Fruit fly (Drosophila melanogaster): ENCODE measurements around the gene CG8870.

Gene CG8870

dm6 chr3R:13379675-13380074 is at the start of gene CG8870, which contains the start of gene CG9813:
TSS of gene CG8870 (plus strand) at chr3R:13379842.
TSS of gene CG9813 (minus strand) at chr3R:13379775.
- TF ChIP-seq CG8478 (optimal IDR thresholded peaks at IDR 0.05): no peak
- TF ChIP-seq CTCF (optimal IDR thresholded peaks at IDR 0.05): no peak

- TF ChIP-seq CG8478 (optimal IDR thresholded peaks at IDR 0.05) (no peak), CTCF (optimal IDR thresholded peaks at IDR 0.05) (no peak)
These were observed 46.6 kb upstream of the CG8870 start for dm6 chr3R:13333031-13333430.

dm6 chr3R:13334007-13334406 is 45.6 kb upstream of the CG8870 start, which contains the start of gene PK2-R2:
TSS of gene PK2-R2 (minus strand) at chr3R:13334166.
- TF ChIP-seq CG8478 (optimal IDR thresholded peaks at IDR 0.05): no peak
- no peak for TF ChIP-seq CTCF (optimal IDR thresholded peaks at IDR 0.05)

dm6 chr3R:13338030-13338429 is 41.6 kb upstream of the CG8870 start, which contains the start of gene PK2-R1:
TSS of gene PK2-R1 (plus strand) at chr3R:13338330.
- TF ChIP-seq CG8478 (optimal IDR thresholded peaks at IDR 0.05) (no peak), CTCF (optimal IDR thresholded peaks at IDR 0.05) (no peak)

dm6 chr3R:13353373-13353772 is 26.3 kb upstream of the CG8870 start, which contains the start of gene mthl12:
TSS of gene mthl12 (plus strand) at chr3R:13353673.
- no peak for TF ChIP-seq CTCF (optimal IDR thresholded peaks at IDR 0.05)
- TF ChIP-seq CG8478 (optimal IDR thresholded peaks at IDR 0.05): no peak

dm6 chr3R:13356960-13357359 is 22.7 kb upstream of the CG8870 start:
- TF ChIP-seq CTCF (optimal IDR thresholded peaks at IDR 0.05): no peak
- no peak for TF ChIP-seq CG8478 (optimal IDR thresholded peaks at IDR 0.05)

- TF ChIP-seq CG8478 (optimal IDR thresholded peaks at IDR 0.05) (no peak), CTCF (optimal IDR thresholded peaks at IDR 0.05) (no peak)
These were observed 19.5 kb upstream of the CG8870 start for dm6 chr3R:13360108-13360507.

- TF ChIP-seq CG8478 (optimal IDR thresholded peaks at IDR 0.05) (no peak), CTCF (optimal IDR thresholded peaks at IDR 0.05) (no peak)
These were observed 16.2 kb upstream of the CG8870 start for dm6 chr3R:13363347-13363994.

- TF ChIP-seq CG8478 (optimal IDR thresholded peaks at IDR 0.05) (no peak), CTCF (optimal IDR thresholded peaks at IDR 0.05) (no peak)
These were observed 15.2 kb upstream of the CG8870 start, which contains the start of gene Dic1 for dm6 chr3R:13364175-13365174. TSS of gene Dic1 (plus strand) at chr3R:13364938.

dm6 chr3R:13365665-13366414 is 13.8 kb upstream of the CG8870 start:
- TF ChIP-seq CTCF (optimal IDR thresholded peaks at IDR 0.05) (no peak), CG8478 (optimal IDR thresholded peaks at IDR 0.05) (no peak)

- TF ChIP-seq CG8478 (optimal IDR thresholded peaks at IDR 0.05) (no peak), CTCF (optimal IDR thresholded peaks at IDR 0.05) (no peak)
These were observed 12.8 kb upstream of the CG8870 start, which contains the start of gene Elp6 for dm6 chr3R:13366561-13367518. TSS of gene Elp6 (minus strand) at chr3R:13366910.

dm6 chr3R:13369348-13369747 is 10.3 kb upstream of the CG8870 start, which contains the start of gene CheA87a:
TSS of gene CheA87a (plus strand) at chr3R:13369648.
- TF ChIP-seq CG8478 (optimal IDR thresholded peaks at IDR 0.05) (no peak), CTCF (optimal IDR thresholded peaks at IDR 0.05) (no peak)

dm6 chr3R:13371840-13372680 is 7.6 kb upstream of the CG8870 start, which contains the start of the genes Lip3 and CG34309:
TSS of gene Lip3 (minus strand) at chr3R:13371904.
TSS of gene CG34309 (plus strand) at chr3R:13372630.
- TF ChIP-seq CTCF (optimal IDR thresholded peaks at IDR 0.05) (no peak), CG8478 (optimal IDR thresholded peaks at IDR 0.05) (no peak)

Measured in S2 (cell line).